Fruit fly (Drosophila melanogaster) ovary, adult (tissue): ENCODE results near the gene Itgbn.

Experiments used
- CG17801 ChIP-seq: fragments of 200-800 bp; optimal IDR thresholded peaks from 2 replicates; lab custom pipeline; 2019; ENCODE audit warnings: missing biosample characterization, mild to moderate bottlenecking, missing genetic modification characterization, moderate library complexity; ENCODE audit not compliant: partially characterized antibody

Itgbn gene

dm6 chr2L:21104326-21104725, 51.5 kb downstream of the Itgbn start, which contains the start of the genes CG46307 and Nhe2:
CG46307 (plus strand) TSS chr2L:21104568.
Nhe2 (plus strand) TSS chr2L:21104568.
- TF ChIP-seq CG17801 (GFP tag; lab: Kevin White, UChicago) = no peak

- TF ChIP-seq CG17801 (GFP tag; lab: Kevin White, UChicago) = no peak
These were observed 52.3 kb downstream of the Itgbn start for dm6 chr2L:21105127-21105526.
